Worm (Caenorhabditis elegans): ENCODE data around the gene moma-1.
A peak's percentile ranks its signal among the peaks of the same experiment; 100 is the strongest.

moma-1 gene

ce11 chrIII:845485-845884, 6.7 kb downstream of the moma-1 start, which contains the start of gene K02F3.2 (continued):
- no peak for TF ChIP-seq unc-62 (GFP tag; optimal IDR thresholded peaks at IDR 0.05 in 1 of 2)
- TF ChIP-seq unc-62 (tag; optimal IDR thresholded peaks at IDR 0.05): no peak
- TF ChIP-seq zfp-3 (GFP tag; conservative IDR thresholded peaks at IDR 0.05): no peak
- no peak for TF ChIP-seq daf-12 (tag; optimal IDR thresholded peaks at IDR 0.05)
- TF ChIP-seq F44E2.7 (GFP tag; IDR thresholded peaks at IDR 0.05): no peak
- peak; percentile 1 for TF ChIP-seq pqm-1 (tag; optimal IDR thresholded peaks at IDR 0.05)
- TF ChIP-seq nhr-25 (tag; optimal IDR thresholded peaks at IDR 0.05; ENCODE audit: borderline replicate concordance, insufficient read depth): no peak
- TF ChIP-seq nhr-111 (GFP tag; optimal IDR thresholded peaks at IDR 0.05): no peak
- no peak for TF ChIP-seq mxl-2 (GFP tag; conservative IDR thresholded peaks at IDR 0.05)
- TF ChIP-seq nhr-77 (tag; optimal IDR thresholded peaks at IDR 0.05): peak; percentile 84
- TF ChIP-seq egl-27 (tag; optimal IDR thresholded peaks at IDR 0.05): no peak
- TF ChIP-seq lin-15B (tag; optimal IDR thresholded peaks at IDR 0.05): no peak
- TF ChIP-seq R02D3.7 (tag; optimal IDR thresholded peaks at IDR 0.05): no peak
- TF ChIP-seq fkh-10 (GFP tag; optimal IDR thresholded peaks at IDR 0.05): no peak
- TF ChIP-seq madf-5 (GFP tag; IDR thresholded peaks at IDR 0.05): no peak
- TF ChIP-seq ceh-44 (GFP tag; IDR thresholded peaks at IDR 0.05): no peak
- TF ChIP-seq lin-13 (GFP tag; optimal IDR thresholded peaks at IDR 0.05): no peak
- no peak for TF ChIP-seq ceh-28 (tag; optimal IDR thresholded peaks at IDR 0.05)
- no peak for TF ChIP-seq zip-2 (tag; optimal IDR thresholded peaks at IDR 0.05)

ce11 chrIII:844577-844976, 7.6 kb downstream of the moma-1 start:
- TF ChIP-seq fos-1 (tag; optimal IDR thresholded peaks at IDR 0.05) (no peak), daf-16 (GFP tag; optimal IDR thresholded peaks at IDR 0.05) (no peak), daf-16 (tag; optimal IDR thresholded peaks at IDR 0.05) (peak; percentile 17), jun-1 (tag; optimal IDR thresholded peaks at IDR 0.05) (no peak), ceh-32 (tag; optimal IDR thresholded peaks at IDR 0.05; ENCODE audit: poor library complexity) (no peak), gei-8 (GFP tag; optimal IDR thresholded peaks at IDR 0.05) (no peak), unc-62 (GFP tag; optimal IDR thresholded peaks at IDR 0.05 in 1 of 2) (peak in 1 of 2 experiments; percentile 43), unc-62 (tag; optimal IDR thresholded peaks at IDR 0.05) (no peak), spr-1 (tag; optimal IDR thresholded peaks at IDR 0.05) (no peak)

ce11 chrIII:843999-844398, 8.2 kb downstream of the moma-1 start:
- TF ChIP-seq nhr-48 (tag; optimal IDR thresholded peaks at IDR 0.05): peak; percentile 18
- TF ChIP-seq nhr-77 (tag; optimal IDR thresholded peaks at IDR 0.05): no peak
- no peak for TF ChIP-seq F10B5.3 (tag; optimal IDR thresholded peaks at IDR 0.05)
- no peak for TF ChIP-seq tag-97 (GFP tag; IDR thresholded peaks at IDR 0.05)
- TF ChIP-seq mxl-3 (GFP tag; optimal IDR thresholded peaks at IDR 0.05): peak; percentile 96
- no peak for TF ChIP-seq spr-3 (GFP tag; optimal IDR thresholded peaks at IDR 0.05)
- no peak for TF ChIP-seq ceh-62 (tag; optimal IDR thresholded peaks at IDR 0.05)
- peak; percentile 65 for TF ChIP-seq hlh-11 (tag; optimal IDR thresholded peaks at IDR 0.05)
- no peak for TF ChIP-seq ceh-28 (tag; optimal IDR thresholded peaks at IDR 0.05)
- TF ChIP-seq arid-1 (GFP tag; conservative IDR thresholded peaks at IDR 0.05): no peak
- peak in 1 of 2 experiments; percentile 56 for TF ChIP-seq mdl-1 (tag; optimal IDR thresholded peaks at IDR 0.05)
- TF ChIP-seq duxl-1 (tag; optimal IDR thresholded peaks at IDR 0.05; ENCODE audit: poor library complexity): no peak
- TF ChIP-seq aha-1 (tag): peak; percentile 40
- TF ChIP-seq attf-4 (tag; optimal IDR thresholded peaks at IDR 0.05): no peak
- TF ChIP-seq daf-16 (GFP tag; optimal IDR thresholded peaks at IDR 0.05): no peak
- TF ChIP-seq daf-16 (tag; optimal IDR thresholded peaks at IDR 0.05): peak; percentile 68
- no peak for TF ChIP-seq F37D6.2 (tag; optimal IDR thresholded peaks at IDR 0.05)
- TF ChIP-seq daf-8 (GFP tag; IDR thresholded peaks at IDR 0.05): no peak
- TF ChIP-seq ztf-7 (tag; optimal IDR thresholded peaks at IDR 0.05): no peak
- TF ChIP-seq jun-1 (tag; optimal IDR thresholded peaks at IDR 0.05): no peak
- peak; percentile 42; the same call in 1 of the 2 replicates for TF ChIP-seq madf-9 (GFP tag; conservative IDR thresholded peaks at IDR 0.05)
- TF ChIP-seq tra-1 (GFP tag; IDR thresholded peaks at IDR 0.05): no peak
- TF ChIP-seq T26A8.4 (GFP tag; IDR thresholded peaks at IDR 0.05): no peak
- TF ChIP-seq lin-38 (GFP tag; IDR thresholded peaks at IDR 0.05): peak; percentile 28; the same call in 1 of the 2 replicates
- no peak for TF ChIP-seq ztf-11 (tag; optimal IDR thresholded peaks at IDR 0.05)
- TF ChIP-seq nhr-10 (tag; optimal IDR thresholded peaks at IDR 0.05): no peak
- TF ChIP-seq snpc-1.2 (GFP tag; IDR thresholded peaks at IDR 0.05): no peak
- no peak for TF ChIP-seq zag-1 (tag; optimal IDR thresholded peaks at IDR 0.05)
- TF ChIP-seq ama-1 (optimal IDR thresholded peaks at IDR 0.05): no peak
- no peak for TF ChIP-seq skn-1 (tag; optimal IDR thresholded peaks at IDR 0.05)

Measured in whole organism, L4 larva.